Worm (Caenorhabditis elegans) whole organism, L1 larva: ENCODE results near the gene lars-1.

Experiments
- C04F5.9 ChIP-seq: sonication (generic microtip); optimal IDR thresholded peaks from 2 replicates; lab custom pipeline; 2016; ENCODE audit warnings: missing genetic modification characterization, missing compliant biosample characterization
- C16A3.4 ChIP-seq: fragments of 150-350 bp; optimal IDR thresholded peaks from 2 replicates; lab custom pipeline; 2014; ENCODE audit warnings: missing biosample characterization, missing genetic modification characterization
- C34B4.2 ChIP-seq: sonication (generic microtip); optimal IDR thresholded peaks from 2 replicates; lab custom pipeline; 2017; ENCODE audit warnings: mild to moderate bottlenecking, missing genetic modification characterization, missing compliant biosample characterization
- F16B12.6 ChIP-seq: fragments of 150-350 bp; optimal IDR thresholded peaks from 2 replicates; lab custom pipeline; 2014; ENCODE audit warnings: missing biosample characterization, missing genetic modification characterization
- Y116A8C.19 ChIP-seq: sonication (generic microtip); optimal IDR thresholded peaks from 2 replicates; lab custom pipeline; 2016; ENCODE audit warnings: missing compliant biosample characterization, missing genetic modification characterization, borderline replicate concordance
- aha-1 ChIP-seq: fragments of 150-350 bp; optimal IDR thresholded peaks from 2 replicates; lab custom pipeline; 2014; ENCODE audit warnings: missing biosample characterization, missing genetic modification characterization
- alr-1 ChIP-seq: fragments of 200-800 bp; sonication (Bioruptor generic); optimal IDR thresholded peaks from 2 replicates; lab custom pipeline; 2018; ENCODE audit warnings: borderline replicate concordance, mild to moderate bottlenecking, missing genetic modification characterization, missing compliant biosample characterization
- aly-2 ChIP-seq: fragments of 150-350 bp; optimal IDR thresholded peaks from 2 replicates; lab custom pipeline; 2014; ENCODE audit warnings: missing biosample characterization, missing genetic modification characterization
- ama-1 ChIP-seq: fragments of 150-350 bp; optimal IDR thresholded peaks from 2 replicates; lab custom pipeline; 2014
- blmp-1 ChIP-seq: fragments of 150-350 bp; optimal IDR thresholded peaks from 2 replicates; lab custom pipeline; 2014; ENCODE audit warnings: missing biosample characterization, missing genetic modification characterization
- ceh-8 ChIP-seq: fragments of 200-800 bp; sonication (Bioruptor generic); optimal IDR thresholded peaks from 2 replicates; lab custom pipeline; 2018; ENCODE audit warnings: mild to moderate bottlenecking, missing genetic modification characterization, moderate library complexity, missing compliant biosample characterization
- ceh-82 ChIP-seq, 3 experiments: fragments of 150-350 bp in 1 of 3; sonication (generic microtip) in 2 of 3; optimal IDR thresholded peaks; 2 replicates each; lab custom pipeline; 2014 to 2017; ENCODE audit warnings: missing biosample characterization in 3 of 3, missing genetic modification characterization in 3 of 3
- ceh-88 ChIP-seq: fragments of 200-800 bp; sonication (Bioruptor generic); IDR thresholded peaks from 2 replicates; pipeline ENCODE4 v1.3.6; 2022; ENCODE audit warnings: missing genetic modification characterization, missing compliant biosample characterization
- ceh-90 ChIP-seq: sonication (generic microtip); optimal IDR thresholded peaks from 2 replicates; lab custom pipeline; 2016; ENCODE audit warnings: missing genetic modification characterization, missing compliant biosample characterization
- ces-1 ChIP-seq: fragments of 150-350 bp; optimal IDR thresholded peaks from 2 replicates; lab custom pipeline; 2014; ENCODE audit warnings: missing biosample characterization, missing genetic modification reagents, missing genetic modification characterization
- efl-3 ChIP-seq: fragments of 200-800 bp; sonication (Bioruptor generic); optimal IDR thresholded peaks from 2 replicates; lab custom pipeline; 2018; ENCODE audit warnings: mild to moderate bottlenecking, missing genetic modification characterization, missing compliant biosample characterization
- egl-13 ChIP-seq: sonication (generic microtip); optimal IDR thresholded peaks from 2 replicates; lab custom pipeline; 2016; ENCODE audit warnings: missing genotype, missing genetic modification reagents, missing genetic modification characterization, missing compliant biosample characterization
- elt-3 ChIP-seq, 6 experiments: fragments of 150-350 bp in 1 of 6; sonication (generic microtip); optimal IDR thresholded peaks; 2 replicates each; lab custom pipeline; 2017 to 2018; ENCODE audit warnings: missing biosample characterization in 6 of 6, missing genetic modification characterization in 6 of 6, inconsistent platforms in 1 of 6
- fkh-4 ChIP-seq: sonication (generic microtip); optimal IDR thresholded peaks from 2 replicates; lab custom pipeline; 2016; ENCODE audit warnings: missing compliant biosample characterization, missing genetic modification characterization, borderline replicate concordance
- grh-1 ChIP-seq: fragments of 200-800 bp; sonication (Bioruptor generic); IDR thresholded peaks from 2 replicates; pipeline ENCODE4 v1.3.6; 2022; ENCODE audit warnings: missing genetic modification reagents, missing genetic modification characterization, missing compliant biosample characterization
- hlh-17 ChIP-seq: fragments of 200-800 bp; sonication (Bioruptor generic); optimal IDR thresholded peaks from 2 replicates; lab custom pipeline; 2018; ENCODE audit warnings: missing genetic modification characterization, mild to moderate bottlenecking, missing compliant biosample characterization, moderate library complexity, borderline replicate concordance
- hlh-4 ChIP-seq: sonication (generic microtip); optimal IDR thresholded peaks from 2 replicates; lab custom pipeline; 2016; ENCODE audit warnings: mild to moderate bottlenecking, missing genetic modification characterization, missing compliant biosample characterization
- hpl-2 ChIP-seq: fragments of 150-350 bp; optimal IDR thresholded peaks from 2 replicates; lab custom pipeline; 2014; ENCODE audit warnings: missing biosample characterization, missing genetic modification reagents, missing genetic modification characterization
- irx-1 ChIP-seq: sonication (generic microtip); optimal IDR thresholded peaks from 2 replicates; lab custom pipeline; 2016; ENCODE audit warnings: missing genetic modification characterization, missing compliant biosample characterization
- isw-1 ChIP-seq: fragments of 200-800 bp; sonication (Bioruptor generic); IDR thresholded peaks from 2 replicates; pipeline ENCODE4 v1.3.6; 2022; ENCODE audit warnings: missing genetic modification characterization, missing compliant biosample characterization
- jun-1 ChIP-seq: fragments of 150-350 bp; optimal IDR thresholded peaks from 2 replicates; lab custom pipeline; 2014; ENCODE audit warnings: missing biosample characterization, missing genetic modification reagents, missing genetic modification characterization
- lin-35 ChIP-seq, 2 experiments: fragments of 150-350 bp; optimal IDR thresholded peaks; 2 replicates each; lab custom pipeline; 2014; ENCODE audit warnings: missing biosample characterization in 2 of 2, missing genetic modification characterization in 2 of 2, missing genetic modification reagents in 2 of 2
- lin-39 ChIP-seq: fragments of 150-350 bp; optimal IDR thresholded peaks from 2 replicates; lab custom pipeline; 2014; ENCODE audit warnings: missing biosample characterization, missing genetic modification reagents, missing genetic modification characterization
- mab-9 ChIP-seq: fragments of 200-800 bp; sonication (Bioruptor generic); IDR thresholded peaks from 2 replicates; pipeline ENCODE4 v1.3.6; 2022; ENCODE audit warnings: missing genetic modification reagents, missing genetic modification characterization, missing compliant biosample characterization
- mef-2 ChIP-seq: fragments of 150-350 bp; optimal IDR thresholded peaks from 2 replicates; lab custom pipeline; 2014; ENCODE audit warnings: missing biosample characterization, missing genetic modification characterization
- nhr-12 ChIP-seq: sonication (generic microtip); optimal IDR thresholded peaks from 2 replicates; lab custom pipeline; 2017; ENCODE audit warnings: missing biosample characterization, missing genetic modification characterization
- nhr-19 ChIP-seq: fragments of 200-800 bp; sonication (Bioruptor generic); conservative IDR thresholded peaks from 2 replicates; pipeline ENCODE4 v1.3.6; 2022; ENCODE audit warnings: missing genetic modification characterization, missing compliant biosample characterization
- nhr-20 ChIP-seq: sonication (generic microtip); optimal IDR thresholded peaks from 2 replicates; lab custom pipeline; 2016; ENCODE audit warnings: mild to moderate bottlenecking, missing genetic modification characterization, missing compliant biosample characterization
- nhr-237 ChIP-seq: fragments of 150-350 bp; optimal IDR thresholded peaks from 2 replicates; lab custom pipeline; 2014; ENCODE audit warnings: missing biosample characterization, missing genetic modification characterization
- nhr-28 ChIP-seq: fragments of 150-350 bp; optimal IDR thresholded peaks from 2 replicates; lab custom pipeline; 2014; ENCODE audit warnings: missing biosample characterization, missing genetic modification characterization
- nhr-47 ChIP-seq: sonication (generic microtip); optimal IDR thresholded peaks from 2 replicates; lab custom pipeline; 2016; ENCODE audit warnings: mild to moderate bottlenecking, missing genetic modification characterization, moderate library complexity, missing compliant biosample characterization
- nhr-76 ChIP-seq: sonication (generic microtip); optimal IDR thresholded peaks from 2 replicates; lab custom pipeline; 2017; ENCODE audit warnings: missing biosample characterization, missing genetic modification characterization
- nhr-85 ChIP-seq: sonication (generic microtip); peaks from one replicate; lab custom pipeline; 2016; ENCODE audit warnings: missing genetic modification characterization, inconsistent platforms, missing compliant biosample characterization
- nhr-90 ChIP-seq: sonication (generic microtip); optimal IDR thresholded peaks from 2 replicates; lab custom pipeline; 2016; ENCODE audit warnings: mild to moderate bottlenecking, missing genetic modification characterization, missing compliant biosample characterization; ENCODE audit not compliant: poor library complexity
- pax-3 ChIP-seq: fragments of 200-800 bp; sonication (Bioruptor generic); optimal IDR thresholded peaks from 2 replicates; lab custom pipeline; 2018; ENCODE audit warnings: mild to moderate bottlenecking, missing genetic modification characterization, moderate library complexity, missing compliant biosample characterization
- pqm-1 ChIP-seq: sonication (generic microtip); optimal IDR thresholded peaks from 3 replicates; lab custom pipeline; 2017; ENCODE audit warnings: missing biosample characterization, missing genetic modification characterization
- skn-1 ChIP-seq: fragments of 150-350 bp; optimal IDR thresholded peaks from 2 replicates; lab custom pipeline; 2014; ENCODE audit warnings: missing biosample characterization, missing genetic modification characterization
- snu-23 ChIP-seq: sonication (generic microtip); optimal IDR thresholded peaks from 2 replicates; lab custom pipeline; 2016; ENCODE audit warnings: missing genetic modification characterization, missing compliant biosample characterization
- sptf-1 ChIP-seq: fragments of 150-350 bp; optimal IDR thresholded peaks from 2 replicates; lab custom pipeline; 2014; ENCODE audit warnings: missing biosample characterization, missing genetic modification characterization
- swsn-7 ChIP-seq: sonication (generic microtip); optimal IDR thresholded peaks from 2 replicates; lab custom pipeline; 2016; ENCODE audit warnings: missing genetic modification characterization, missing compliant biosample characterization
- tbx-2 ChIP-seq: sonication (generic microtip); optimal IDR thresholded peaks from 2 replicates; lab custom pipeline; 2016; ENCODE audit warnings: missing genetic modification characterization, missing compliant biosample characterization
- tlp-1 ChIP-seq: fragments of 150-350 bp; optimal IDR thresholded peaks from 2 replicates; lab custom pipeline; 2014; ENCODE audit warnings: missing biosample characterization, missing genetic modification characterization
- unc-62 ChIP-seq: fragments of 150-350 bp; optimal IDR thresholded peaks from 2 replicates; lab custom pipeline; 2014; ENCODE audit warnings: missing biosample characterization, missing genetic modification reagents, missing genetic modification characterization
- unc-86 ChIP-seq: sonication (generic microtip); optimal IDR thresholded peaks from 2 replicates; lab custom pipeline; 2016; ENCODE audit warnings: missing genetic modification characterization, missing compliant biosample characterization
- vab-15 ChIP-seq: sonication (generic microtip); optimal IDR thresholded peaks from 2 replicates; lab custom pipeline; 2017; ENCODE audit warnings: missing genotype, mild to moderate bottlenecking, missing genetic modification characterization, missing compliant biosample characterization
- zag-1 ChIP-seq: fragments of 150-350 bp; optimal IDR thresholded peaks from 2 replicates; lab custom pipeline; 2014; ENCODE audit warnings: missing biosample characterization, missing genetic modification characterization
- zip-4 ChIP-seq: fragments of 200-800 bp; sonication (Bioruptor generic); optimal IDR thresholded peaks from 2 replicates; lab custom pipeline; 2018; ENCODE audit warnings: mild to moderate bottlenecking, missing genetic modification characterization, moderate library complexity, missing compliant biosample characterization
- ztf-11 ChIP-seq, 2 experiments: sonication (generic microtip); optimal IDR thresholded peaks; 2 replicates each; lab custom pipeline; 2016 to 2017; ENCODE audit warnings: missing genetic modification characterization in 2 of 2, missing biosample characterization in 1 of 2, missing compliant biosample characterization in 1 of 2
- ztf-4 ChIP-seq: fragments of 150-350 bp; optimal IDR thresholded peaks from 2 replicates; lab custom pipeline; 2014; ENCODE audit warnings: missing biosample characterization, missing genetic modification characterization

lars-1 gene

ce11 chrIII:4170903-4171377, 15.7 kb downstream of the lars-1 start, which contains the start of the genes rnf-121 and C16C10.4 (continued):
- TF ChIP-seq Y116A8C.19 (tag; lab: Kevin White, UChicago) = no peak
- TF ChIP-seq zip-4 (GFP tag; lab: Kevin White, UChicago) = no peak
- peak; percentile 67 for TF ChIP-seq aly-2 (tag; lab: Kevin White, UChicago)
- peak in 1 of 2 experiments; percentile 74 for TF ChIP-seq ztf-11 (tag; optimal IDR thresholded peaks at IDR 0.05; lab: Kevin White, UChicago)
- peak; percentile 60 for TF ChIP-seq nhr-19
- TF ChIP-seq nhr-28 = no peak
- peak; percentile 64 for TF ChIP-seq nhr-20
- TF ChIP-seq egl-13 (tag; lab: Kevin White, UChicago) = peak; percentile 47
- peak; percentile 60 for TF ChIP-seq lin-39 (tag; lab: Kevin White, UChicago)
- TF ChIP-seq jun-1 (tag; lab: Kevin White, UChicago) = peak; percentile 45
- peak; percentile 47 for TF ChIP-seq grh-1
- no peak for TF ChIP-seq nhr-76
- peak; percentile 75 for TF ChIP-seq snu-23 (GFP tag; lab: Kevin White, UChicago)
- no peak for TF ChIP-seq nhr-12 (tag; lab: Kevin White, UChicago)
- no peak for TF ChIP-seq ceh-88
- TF ChIP-seq isw-1 (GFP tag; lab: Robert Waterston, UW) = peak; percentile 35; the same call in 1 of the 2 replicates
- no peak for TF ChIP-seq mef-2 (tag; lab: Kevin White, UChicago)
- TF ChIP-seq hlh-17 = no peak
- no peak for TF ChIP-seq aha-1 (tag; lab: Kevin White, UChicago)
- peak; percentile 58 for TF ChIP-seq irx-1 (tag; lab: Kevin White, UChicago)
- no peak for TF ChIP-seq C34B4.2 (tag; lab: Kevin White, UChicago)
- TF ChIP-seq nhr-237 (tag; lab: Kevin White, UChicago) = no peak
- TF ChIP-seq vab-15 (tag; lab: Kevin White, UChicago) = no peak
- peak; percentile 21 for TF ChIP-seq C04F5.9
- TF ChIP-seq C16A3.4 = peak; percentile 58
- no peak for TF ChIP-seq ama-1
- no peak for TF ChIP-seq unc-62 (GFP tag; lab: Kevin White, UChicago)
- TF ChIP-seq ces-1 (GFP tag; lab: Kevin White, UChicago) = no peak
- peak; percentile 14 for TF ChIP-seq efl-3 (GFP tag; lab: Kevin White, UChicago)
- peak; percentile 38 for TF ChIP-seq F16B12.6
- TF ChIP-seq elt-3 (tag; optimal IDR thresholded peaks at IDR 0.05; lab: Kevin White, UChicago) = peak in 1 of 6 experiments; percentile 50
- no peak for TF ChIP-seq pax-3 (tag; lab: Kevin White, UChicago)
- TF ChIP-seq ceh-8 (GFP tag; lab: Kevin White, UChicago) = no peak
- TF ChIP-seq sptf-1 = no peak
- TF ChIP-seq ceh-82 (tag; optimal IDR thresholded peaks at IDR 0.05; lab: Kevin White, UChicago) = peak; percentile 26 to 64 (median 34)
- TF ChIP-seq tbx-2 (tag; lab: Kevin White, UChicago) = peak; percentile 67
- TF ChIP-seq nhr-90 (tag; lab: Kevin White, UChicago) = peak; percentile 79
- TF ChIP-seq pqm-1 (tag; lab: Kevin White, UChicago) = no peak
- TF ChIP-seq swsn-7 (tag; lab: Kevin White, UChicago) = peak; percentile 67
- no peak for TF ChIP-seq fkh-4 (tag; lab: Kevin White, UChicago)
- TF ChIP-seq nhr-47 = peak; percentile 76
- TF ChIP-seq lin-35 (GFP tag; optimal IDR thresholded peaks at IDR 0.05; lab: Kevin White, UChicago) = peak in 1 of 2 experiments; percentile 72
- no peak for TF ChIP-seq ceh-90 (tag; lab: Kevin White, UChicago)
- peak; percentile 81 for TF ChIP-seq nhr-85 (tag; lab: Kevin White, UChicago)
- peak; percentile 42 for TF ChIP-seq unc-86 (tag; lab: Kevin White, UChicago)
- no peak for TF ChIP-seq tlp-1 (tag; lab: Kevin White, UChicago)
- TF ChIP-seq hpl-2 (GFP tag; lab: Kevin White, UChicago) = peak; percentile 89
- peak; percentile 46 for TF ChIP-seq skn-1
- peak; percentile 51 for TF ChIP-seq ztf-4 (tag; lab: Kevin White, UChicago)
- no peak for TF ChIP-seq hlh-4
- TF ChIP-seq mab-9 (GFP tag; lab: Robert Waterston, UW) = 0 out of 2 replicates have a peak, but pooled peaks have one; percentile 23
- TF ChIP-seq alr-1 (tag; lab: Kevin White, UChicago) = no peak
- TF ChIP-seq zag-1 (tag; lab: Kevin White, UChicago) = no peak
- TF ChIP-seq blmp-1 (tag; lab: Kevin White, UChicago) = no peak
